Fruit fly (Drosophila melanogaster) whole organism, adult: ENCODE results near the gene CG32532.

Experiments
- CG11617 ChIP-seq: fragments of 200-800 bp; sonication (Bioruptor generic); optimal IDR thresholded peaks from 2 replicates; lab custom pipeline; 2017; ENCODE audit warnings: mild to moderate bottlenecking, missing biosample characterization, missing genetic modification reagents, missing genetic modification characterization
- CG12768 ChIP-seq: fragments of 200-800 bp; sonication (Bioruptor generic); optimal IDR thresholded peaks from 2 replicates; lab custom pipeline; 2017; ENCODE audit warnings: missing biosample characterization, missing genetic modification characterization, mild to moderate bottlenecking, moderate library complexity, missing genetic modification reagents
- CG14711 ChIP-seq: fragments of 200-800 bp; sonication (Bioruptor generic); optimal IDR thresholded peaks from 2 replicates; lab custom pipeline; 2018; ENCODE audit warnings: missing biosample characterization, mild to moderate bottlenecking, missing genetic modification characterization, moderate library complexity
- CG1620 ChIP-seq: fragments of 200-800 bp; sonication (Bioruptor generic); optimal IDR thresholded peaks from 2 replicates; lab custom pipeline; 2016; ENCODE audit warnings: missing biosample characterization, missing genetic modification characterization
- CG33017 ChIP-seq: fragments of 200-800 bp; sonication (Bioruptor generic); optimal IDR thresholded peaks from 2 replicates; lab custom pipeline; 2018; ENCODE audit warnings: missing biosample characterization, mild to moderate bottlenecking, missing genetic modification characterization, moderate library complexity
- CG5204 ChIP-seq: fragments of 200-800 bp; sonication (Bioruptor generic); optimal IDR thresholded peaks from 2 replicates; lab custom pipeline; 2016; ENCODE audit warnings: missing biosample characterization, missing genetic modification characterization
- CG7045 ChIP-seq: fragments of 200-800 bp; sonication (Bioruptor generic); optimal IDR thresholded peaks from 2 replicates; lab custom pipeline; 2017; ENCODE audit warnings: missing biosample characterization, mild to moderate bottlenecking, missing genetic modification characterization
- CG7101 ChIP-seq: fragments of 200-800 bp; sonication (Bioruptor generic); optimal IDR thresholded peaks from 2 replicates; lab custom pipeline; 2018; ENCODE audit warnings: missing biosample characterization, mild to moderate bottlenecking, missing genetic modification characterization, moderate library complexity
- Clk ChIP-seq: fragments of 200-800 bp; sonication (Bioruptor generic); optimal IDR thresholded peaks from 2 replicates; lab custom pipeline; 2017; ENCODE audit warnings: missing biosample characterization, missing genetic modification characterization
- Crg-1 ChIP-seq: fragments of 200-800 bp; sonication (Bioruptor generic); optimal IDR thresholded peaks from 2 replicates; lab custom pipeline; 2016; ENCODE audit warnings: missing biosample characterization, missing genetic modification characterization
- Hr96 ChIP-seq: fragments of 200-800 bp; sonication (Bioruptor generic); optimal IDR thresholded peaks from 2 replicates; lab custom pipeline; 2016; ENCODE audit warnings: missing biosample characterization, missing genetic modification characterization
- Mnt ChIP-seq: fragments of 200-800 bp; sonication (Bioruptor generic); optimal IDR thresholded peaks from 2 replicates; lab custom pipeline; 2016; ENCODE audit warnings: missing biosample characterization, mild to moderate bottlenecking, missing genetic modification characterization
- bab1 ChIP-seq: fragments of 200-800 bp; sonication (Bioruptor generic); optimal IDR thresholded peaks from 3 replicates; lab custom pipeline; 2019; ENCODE audit warnings: missing biosample characterization, mild to moderate bottlenecking, missing genetic modification characterization, moderate library complexity
- cic ChIP-seq: fragments of 200-800 bp; sonication (Bioruptor generic); optimal IDR thresholded peaks from 2 replicates; lab custom pipeline; 2017; ENCODE audit warnings: missing biosample characterization, mild to moderate bottlenecking, missing genetic modification characterization, moderate library complexity
- cnc ChIP-seq, 2 experiments: fragments of >200 bp; optimal IDR thresholded peaks; 2 replicates each; lab custom pipeline; 2017
- kay ChIP-seq: fragments of 200-800 bp; sonication (Bioruptor generic); peaks from one replicate; lab custom pipeline; 2016; ENCODE audit warnings: missing biosample characterization, missing genetic modification characterization, borderline replicate concordance
- ovo ChIP-seq: fragments of 200-800 bp; sonication (Bioruptor generic); optimal IDR thresholded peaks from 2 replicates; lab custom pipeline; 2016; ENCODE audit warnings: missing biosample characterization, missing genetic modification characterization
- pad ChIP-seq: fragments of 200-800 bp; sonication (Bioruptor generic); optimal IDR thresholded peaks from 3 replicates; lab custom pipeline; 2017; ENCODE audit warnings: missing biosample characterization, missing genetic modification characterization, mild to moderate bottlenecking, moderate library complexity, missing genetic modification reagents
- tj ChIP-seq: fragments of 200-800 bp; sonication (Bioruptor generic); optimal IDR thresholded peaks from 3 replicates; lab custom pipeline; 2017; ENCODE audit warnings: missing biosample characterization, mild to moderate bottlenecking, missing genetic modification characterization, moderate library complexity
- toe ChIP-seq: fragments of 200-800 bp; sonication (Bioruptor generic); optimal IDR thresholded peaks from 2 replicates; lab custom pipeline; 2016; ENCODE audit warnings: missing biosample characterization, missing genetic modification characterization

CG32532 gene

DNA sequence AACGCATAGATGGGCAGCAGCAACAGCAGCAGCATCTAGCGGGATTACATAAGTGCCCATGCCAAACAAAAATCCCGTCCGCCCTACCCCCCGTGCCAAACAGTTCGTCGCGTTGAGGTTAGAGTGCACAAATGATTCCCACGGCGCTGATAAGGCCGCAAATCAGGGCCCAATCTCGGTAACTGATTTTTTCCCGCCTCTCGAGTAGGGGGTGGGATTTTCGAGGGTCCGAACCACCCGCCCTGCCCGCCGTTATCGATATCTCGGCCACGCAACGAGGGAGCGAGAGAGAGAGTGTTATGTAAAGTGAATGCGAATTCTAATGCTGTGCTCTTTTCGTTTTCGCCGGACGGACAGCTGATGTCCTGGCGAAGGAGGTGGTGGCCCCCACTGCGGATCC is 26.4 kb downstream of the CG32532 start:
- TF ChIP-seq pad (GFP tag; lab: Kevin White, UChicago) (no peak), Crg-1 (GFP tag; lab: Kevin White, UChicago) (peak; percentile 3), Clk (GFP tag; lab: Kevin White, UChicago) (no peak), ovo (no peak), cic (GFP tag; lab: Kevin White, UChicago) (peak; percentile 16), cnc (optimal IDR thresholded peaks at IDR 0.05; lab: Kevin White, UChicago) (no peak), Mnt (GFP tag; lab: Kevin White, UChicago) (peak; percentile 39)

DNA sequence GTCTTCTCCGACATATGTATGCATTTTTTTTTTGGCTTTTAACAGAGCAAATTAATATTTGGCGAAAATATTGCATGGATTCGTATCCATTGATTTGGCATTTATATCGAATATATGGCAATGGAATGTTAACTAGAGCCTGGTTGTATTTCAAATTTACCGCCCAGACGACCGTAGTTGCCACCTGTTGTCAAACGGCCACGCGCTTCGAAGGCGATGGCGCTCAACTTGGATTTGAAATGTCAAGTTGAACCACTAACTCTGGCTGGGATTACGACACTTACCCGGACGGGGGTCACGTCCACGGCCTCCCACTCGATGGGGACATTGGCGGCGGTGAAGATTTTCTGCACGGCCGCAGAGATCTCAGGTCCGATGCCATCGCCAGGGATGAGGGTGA is 26.9 kb downstream of the CG32532 start:
- TF ChIP-seq toe (GFP tag; lab: Kevin White, UChicago): no peak
- no peak for TF ChIP-seq pad (GFP tag; lab: Kevin White, UChicago)
- TF ChIP-seq CG1620 (GFP tag; lab: Kevin White, UChicago): no peak
- TF ChIP-seq cic (GFP tag; lab: Kevin White, UChicago): no peak
- no peak for TF ChIP-seq Mnt (GFP tag; lab: Kevin White, UChicago)
- TF ChIP-seq CG12768 (GFP tag; lab: Kevin White, UChicago): no peak
- TF ChIP-seq CG7101 (tag; lab: Kevin White, UChicago): no peak
- no peak for TF ChIP-seq Crg-1 (GFP tag; lab: Kevin White, UChicago)
- TF ChIP-seq ovo: no peak
- TF ChIP-seq Clk (GFP tag; lab: Kevin White, UChicago): no peak
- no peak for TF ChIP-seq kay (GFP tag; lab: Kevin White, UChicago)
- TF ChIP-seq CG7045 (GFP tag; lab: Kevin White, UChicago): no peak
- TF ChIP-seq CG5204 (GFP tag; lab: Kevin White, UChicago): no peak
- no peak for TF ChIP-seq cnc (optimal IDR thresholded peaks at IDR 0.05; lab: Kevin White, UChicago)
- no peak for TF ChIP-seq CG14711 (tag; lab: Kevin White, UChicago)

DNA sequence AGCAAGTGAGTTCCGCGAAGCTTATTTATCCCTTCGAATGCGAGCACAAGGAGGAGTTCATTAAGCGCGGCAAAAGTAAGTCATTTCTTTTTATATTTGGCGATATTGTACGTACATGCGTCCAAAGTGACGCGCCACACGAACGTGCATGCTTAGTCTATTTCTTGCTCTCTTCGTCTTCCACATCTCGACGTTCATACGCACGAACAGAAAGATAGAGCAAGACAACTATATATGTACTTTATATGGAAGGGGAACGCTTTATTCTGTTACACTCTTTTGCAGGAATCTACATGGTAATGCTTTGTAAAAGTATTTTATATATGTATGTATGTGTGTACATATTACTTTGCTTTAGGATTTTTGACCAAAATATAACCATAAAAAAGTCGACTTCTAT is 37.1 kb downstream of the CG32532 start:
- no peak for TF ChIP-seq Mnt (GFP tag; lab: Kevin White, UChicago)
- no peak for TF ChIP-seq Hr96
- TF ChIP-seq CG33017: no peak
- no peak for TF ChIP-seq CG14711 (tag; lab: Kevin White, UChicago)
- no peak for TF ChIP-seq CG7101 (tag; lab: Kevin White, UChicago)
- peak; percentile 77 for TF ChIP-seq pad (GFP tag; lab: Kevin White, UChicago)
- TF ChIP-seq Clk (GFP tag; lab: Kevin White, UChicago): no peak

DNA sequence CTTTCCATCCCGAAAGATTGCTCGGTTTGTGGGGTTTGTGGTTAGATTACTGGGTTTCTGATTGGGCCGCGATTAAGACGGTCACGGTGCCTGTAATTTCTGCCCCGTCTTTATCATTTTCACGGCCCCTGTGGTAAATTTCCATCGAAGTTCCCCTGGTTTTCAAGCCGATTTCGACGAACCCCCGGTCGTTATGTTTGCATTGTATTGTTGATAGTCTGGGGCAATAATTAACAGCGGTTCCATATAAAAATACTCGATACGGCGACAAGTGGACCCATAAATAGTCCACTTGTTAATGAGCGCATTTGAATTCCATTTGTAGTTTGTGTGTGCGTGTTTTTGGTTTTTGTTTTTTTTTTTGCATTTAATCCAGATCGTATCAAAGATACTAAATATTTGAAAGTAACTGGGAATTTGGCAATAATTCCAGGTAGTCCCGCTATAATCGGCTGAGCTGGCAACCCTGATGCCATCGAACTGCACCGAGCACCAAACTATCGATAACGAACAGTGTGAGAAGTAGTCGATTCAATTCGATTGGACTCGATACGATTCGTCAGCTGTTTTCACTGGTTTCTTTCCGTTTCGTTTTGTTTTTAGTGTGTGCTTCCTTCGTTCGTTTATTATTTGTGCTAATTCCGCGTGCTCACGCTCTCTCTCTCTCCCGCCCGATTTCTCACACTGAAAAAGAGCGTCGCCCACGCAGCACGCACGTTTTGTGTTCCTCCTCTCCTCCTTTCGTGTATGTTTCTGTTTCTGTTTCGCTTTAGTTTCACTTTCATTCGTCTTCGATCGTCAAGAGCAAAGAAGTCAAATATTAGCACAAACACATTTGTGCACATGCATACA is 41.7 kb downstream of the CG32532 start:
- no peak for TF ChIP-seq Clk (GFP tag; lab: Kevin White, UChicago)
- TF ChIP-seq CG1620 (GFP tag; lab: Kevin White, UChicago): no peak
- no peak for TF ChIP-seq pad (GFP tag; lab: Kevin White, UChicago)
- peak; percentile 93 for TF ChIP-seq CG14711 (tag; lab: Kevin White, UChicago)
- peak; percentile 92 for TF ChIP-seq ovo
- peak; percentile 76 for TF ChIP-seq Mnt (GFP tag; lab: Kevin White, UChicago)
- peak; percentile 80 for TF ChIP-seq tj (GFP tag; lab: Kevin White, UChicago)
- TF ChIP-seq cic (GFP tag; lab: Kevin White, UChicago): no peak
- no peak for TF ChIP-seq kay (GFP tag; lab: Kevin White, UChicago)
- TF ChIP-seq CG7101 (tag; lab: Kevin White, UChicago): peak; percentile 49
- peak; percentile 57 for TF ChIP-seq bab1 (GFP tag; lab: Kevin White, UChicago)
- TF ChIP-seq toe (GFP tag; lab: Kevin White, UChicago): no peak
- TF ChIP-seq CG11617 (GFP tag; lab: Kevin White, UChicago): peak; percentile 37
- TF ChIP-seq Hr96: peak; percentile 46
- TF ChIP-seq CG7045 (GFP tag; lab: Kevin White, UChicago): no peak
- TF ChIP-seq CG12768 (GFP tag; lab: Kevin White, UChicago): peak; percentile 42
- no peak for TF ChIP-seq CG5204 (GFP tag; lab: Kevin White, UChicago)
- no peak for TF ChIP-seq cnc (optimal IDR thresholded peaks at IDR 0.05; lab: Kevin White, UChicago)
- no peak for TF ChIP-seq CG33017
- no peak for TF ChIP-seq Crg-1 (GFP tag; lab: Kevin White, UChicago)

DNA sequence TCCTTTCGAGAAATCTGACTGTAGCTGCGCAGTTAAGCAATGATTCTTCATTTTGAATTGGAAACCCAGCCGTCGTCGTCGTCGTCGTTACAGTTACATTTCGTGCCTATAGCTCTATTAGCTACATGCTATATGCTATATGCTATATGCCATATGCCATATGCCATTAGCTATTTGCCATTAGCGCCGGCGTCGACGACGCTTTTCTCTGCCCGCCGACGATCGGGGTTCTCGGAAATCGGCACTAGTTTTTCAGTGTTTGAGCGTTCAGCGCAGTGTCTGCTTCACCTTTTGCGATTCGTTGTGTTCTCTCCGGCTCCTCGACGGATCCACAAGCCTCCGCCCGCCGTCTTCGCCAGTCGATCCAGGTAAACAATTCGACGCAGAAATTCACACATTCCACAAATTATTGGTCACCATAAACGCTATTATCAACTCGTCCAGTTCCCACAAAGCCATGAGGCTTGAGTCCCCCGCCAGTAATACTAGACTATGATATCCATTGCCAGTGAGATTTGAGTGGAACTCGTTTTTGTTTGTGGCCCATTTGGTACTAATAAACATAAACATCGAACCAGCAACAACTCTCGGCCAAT is 43.0 kb downstream of the CG32532 start:
- TF ChIP-seq Crg-1 (GFP tag; lab: Kevin White, UChicago) (no peak), kay (GFP tag; lab: Kevin White, UChicago) (peak; percentile 55)

DNA sequence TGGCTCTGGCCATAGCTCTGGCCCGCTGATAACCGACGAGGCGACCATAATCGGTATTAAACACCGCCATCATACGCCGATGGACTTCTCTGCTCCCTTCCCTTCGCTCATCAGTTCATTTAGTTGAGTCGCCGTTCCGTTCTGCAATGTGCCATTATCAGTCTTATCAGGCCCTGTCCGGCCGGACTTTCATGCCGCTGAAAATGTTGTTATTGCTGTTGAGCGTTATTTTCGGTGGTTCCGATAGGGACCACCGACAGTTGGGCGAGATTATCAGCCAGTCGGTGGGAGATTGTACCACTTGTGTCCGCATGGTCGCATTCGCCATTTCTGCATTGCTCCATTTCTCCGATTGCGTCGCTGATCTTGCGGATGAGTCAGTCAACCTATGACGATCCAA is 46.0 kb downstream of the CG32532 start:
- TF ChIP-seq toe (GFP tag; lab: Kevin White, UChicago) (no peak), Mnt (GFP tag; lab: Kevin White, UChicago) (peak; percentile 19)
